Fruit fly (Drosophila melanogaster) whole organism, wandering third instar larva: Measurements from ENCODE around the gene CG43219.

Experiments
- Abd-B ChIP-seq: fragments of >200 bp; optimal IDR thresholded peaks from 2 replicates; lab custom pipeline; 2017; ENCODE audit warnings: missing biosample characterization, missing genetic modification characterization
- CG32264 ChIP-seq: fragments of 200-800 bp; sonication (Bioruptor generic); optimal IDR thresholded peaks from 2 replicates; lab custom pipeline; 2016; ENCODE audit warnings: missing biosample characterization, missing genetic modification characterization
- CG9705 ChIP-seq: fragments of 200-800 bp; sonication (Bioruptor generic); optimal IDR thresholded peaks from 2 replicates; lab custom pipeline; 2018; ENCODE audit warnings: missing biosample characterization, mild to moderate bottlenecking, missing genetic modification characterization
- CrebA ChIP-seq: fragments of 200-800 bp; sonication (Bioruptor generic); optimal IDR thresholded peaks from 2 replicates; lab custom pipeline; 2016; ENCODE audit warnings: missing biosample characterization, mild to moderate bottlenecking, missing genetic modification characterization, borderline replicate concordance
- Dif ChIP-seq: fragments of 200-275, 200-300 bp; sonication (Bioruptor generic); optimal IDR thresholded peaks from 2 replicates; lab custom pipeline; 2018; ENCODE audit warnings: missing biosample characterization, missing genetic modification characterization; ENCODE audit not compliant: partially characterized antibody
- GATAd ChIP-seq: sonication (Bioruptor generic); optimal IDR thresholded peaks from 2 replicates; lab custom pipeline; 2016; ENCODE audit warnings: missing biosample characterization, missing genetic modification characterization
- HLH106 ChIP-seq: fragments of 200-800 bp; optimal IDR thresholded peaks from 3 replicates; lab custom pipeline; 2019; ENCODE audit warnings: missing biosample characterization, mild to moderate bottlenecking, missing genetic modification characterization, moderate library complexity
- Hnf4 ChIP-seq: fragments of 200-800 bp; sonication (Bioruptor generic); optimal IDR thresholded peaks from 2 replicates; lab custom pipeline; 2016; ENCODE audit warnings: missing biosample characterization, mild to moderate bottlenecking, missing genetic modification characterization
- Hr78 ChIP-seq: fragments of >200 bp; optimal IDR thresholded peaks from 2 replicates; lab custom pipeline; 2017; ENCODE audit warnings: missing biosample characterization, missing genetic modification characterization
- Hr83 ChIP-seq: fragments of 200-300 bp; sonication (Bioruptor generic); optimal IDR thresholded peaks from 2 replicates; lab custom pipeline; 2016; ENCODE audit warnings: missing biosample characterization, mild to moderate bottlenecking, missing genetic modification characterization, moderate library complexity; ENCODE audit not compliant: poor library complexity, severe bottlenecking
- Jra ChIP-seq: sonication (Bioruptor generic); optimal IDR thresholded peaks from 2 replicates; lab custom pipeline; 2016; ENCODE audit warnings: missing biosample characterization, missing genetic modification characterization
- Myc ChIP-seq: fragments of >200 bp; optimal IDR thresholded peaks from 2 replicates; lab custom pipeline; 2017
- OdsH ChIP-seq: fragments of 200-800 bp; sonication (Bioruptor generic); optimal IDR thresholded peaks from 2 replicates; lab custom pipeline; 2016; ENCODE audit warnings: missing biosample characterization, mild to moderate bottlenecking, missing genetic modification characterization
- Rel ChIP-seq, 2 experiments: fragments of 200-800 bp; sonication (Bioruptor generic) in 1 of 2; optimal IDR thresholded peaks; 2 replicates in 1 of 2; 3 replicates in 1 of 2; lab custom pipeline; 2016 to 2019; ENCODE audit warnings: mild to moderate bottlenecking in 2 of 2, missing biosample characterization in 2 of 2, missing genetic modification characterization in 2 of 2, moderate library complexity in 1 of 2
- Sp1 ChIP-seq: fragments of 200-800 bp; sonication (Bioruptor generic); optimal IDR thresholded peaks from 3 replicates; lab custom pipeline; 2019; ENCODE audit warnings: missing biosample characterization, mild to moderate bottlenecking, missing genetic modification characterization, moderate library complexity
- br ChIP-seq: fragments of 200-800 bp; sonication (Bioruptor generic); optimal IDR thresholded peaks from 2 replicates; lab custom pipeline; 2016; ENCODE audit warnings: missing biosample characterization, missing genetic modification characterization
- brk ChIP-seq: fragments of 200-800 bp; sonication (Bioruptor generic); optimal IDR thresholded peaks from 2 replicates; lab custom pipeline; 2016; ENCODE audit warnings: missing biosample characterization, mild to moderate bottlenecking, missing genetic modification characterization
- dl ChIP-seq, 2 experiments: fragments of 175-275, 200-275 bp in 1 of 2; fragments of 200-275 bp in 1 of 2; sonication (Bioruptor generic); optimal IDR thresholded peaks; lab custom pipeline; 2018; ENCODE audit warnings: mild to moderate bottlenecking in 2 of 2, missing biosample characterization in 2 of 2, missing genetic modification characterization in 2 of 2, moderate library complexity in 2 of 2; ENCODE audit not compliant: partially characterized antibody in 2 of 2, insufficient read depth in 1 of 2
- dmrt93B ChIP-seq: fragments of 200-800 bp; sonication (Bioruptor generic); optimal IDR thresholded peaks from 2 replicates; lab custom pipeline; 2018; ENCODE audit warnings: missing biosample characterization, mild to moderate bottlenecking, missing genetic modification characterization
- dsf ChIP-seq: sonication (Bioruptor generic); optimal IDR thresholded peaks from 2 replicates; lab custom pipeline; 2016; ENCODE audit warnings: missing biosample characterization, missing genetic modification characterization, borderline replicate concordance
- ey ChIP-seq: fragments of 200-800 bp; sonication (Bioruptor generic); optimal IDR thresholded peaks from 2 replicates; lab custom pipeline; 2016; ENCODE audit warnings: missing biosample characterization, missing genetic modification characterization
- foxo ChIP-seq, 2 experiments: fragments of 200-800 bp; sonication (Bioruptor generic); optimal IDR thresholded peaks; 2 replicates in 1 of 2; 3 replicates in 1 of 2; lab custom pipeline; 2016 to 2017; ENCODE audit warnings: missing biosample characterization in 2 of 2, missing genetic modification characterization in 2 of 2
- fru ChIP-seq: fragments of 200-800 bp; sonication (Bioruptor generic); optimal IDR thresholded peaks from 3 replicates; lab custom pipeline; 2016; ENCODE audit warnings: missing biosample characterization, mild to moderate bottlenecking, missing genetic modification characterization
- h ChIP-seq: fragments of 200-800 bp; sonication (Bioruptor generic); optimal IDR thresholded peaks from 3 replicates; lab custom pipeline; 2016; ENCODE audit warnings: missing biosample characterization, mild to moderate bottlenecking, missing genetic modification characterization
- jim ChIP-seq: fragments of 175-275, 200-325 bp; sonication (Bioruptor generic); optimal IDR thresholded peaks from 2 replicates; lab custom pipeline; 2016; ENCODE audit warnings: missing biosample characterization, mild to moderate bottlenecking, missing genetic modification characterization
- psq ChIP-seq: fragments of 200-800 bp; sonication (Bioruptor generic); optimal IDR thresholded peaks from 3 replicates; lab custom pipeline; 2017; ENCODE audit warnings: missing biosample characterization, mild to moderate bottlenecking, missing genetic modification characterization, moderate library complexity
- rgr ChIP-seq: fragments of 200-800 bp; sonication (Bioruptor generic); optimal IDR thresholded peaks from 3 replicates; lab custom pipeline; 2016; ENCODE audit warnings: missing biosample characterization, mild to moderate bottlenecking, missing genetic modification characterization
- sage ChIP-seq: fragments of 200-800 bp; sonication (Bioruptor generic); optimal IDR thresholded peaks from 2 replicates; lab custom pipeline; 2016; ENCODE audit warnings: missing biosample characterization, mild to moderate bottlenecking, missing genetic modification characterization
- sv ChIP-seq: fragments of 200-800 bp; sonication (Bioruptor generic); optimal IDR thresholded peaks from 3 replicates; lab custom pipeline; 2016; ENCODE audit warnings: missing biosample characterization, missing genetic modification characterization
- tai ChIP-seq: sonication (Bioruptor generic); optimal IDR thresholded peaks from 2 replicates; lab custom pipeline; 2016; ENCODE audit warnings: missing biosample characterization, missing genetic modification characterization
- woc ChIP-seq: sonication (Bioruptor generic); optimal IDR thresholded peaks from 2 replicates; lab custom pipeline; 2016; ENCODE audit warnings: missing biosample characterization, mild to moderate bottlenecking, missing genetic modification characterization

CG43219 gene

DNA sequence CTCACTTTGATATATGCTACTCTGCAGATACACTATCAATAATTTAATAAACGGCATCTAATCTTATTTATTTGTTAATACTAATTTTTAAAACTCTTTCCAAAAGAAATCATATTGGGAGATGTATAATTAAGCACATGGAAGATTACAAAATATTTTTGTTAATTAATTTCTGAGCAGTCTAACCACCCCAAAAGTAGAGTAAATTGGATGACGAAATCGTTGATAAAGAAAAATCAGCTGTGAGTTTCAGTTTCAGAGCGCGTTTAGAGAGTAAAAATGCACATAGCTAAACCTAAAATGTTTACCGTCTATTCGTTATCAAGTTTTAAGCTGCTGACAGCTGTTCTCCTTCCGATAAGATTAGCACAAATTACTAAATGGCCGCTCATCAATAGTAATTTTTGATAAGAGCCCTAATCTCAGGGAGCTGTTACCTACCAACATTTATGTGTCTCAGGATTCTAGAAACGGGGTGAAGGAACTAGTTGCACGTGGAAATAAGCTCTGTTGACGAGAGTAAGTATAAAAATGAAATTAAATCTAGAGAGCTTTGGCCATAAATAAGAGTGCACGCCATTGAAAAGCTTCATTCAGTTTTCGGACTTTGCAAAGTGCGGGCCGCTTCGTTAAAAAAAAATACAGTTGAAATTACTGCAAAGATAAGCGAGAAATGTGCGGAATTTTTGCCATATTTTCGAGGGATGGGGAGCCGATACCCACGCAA, 47.5 kb upstream of the CG43219 start, which contains the start of the genes chb and AsnS:
chb (plus strand) TSS at position 327 of the 727 bp plus-strand sequence.
AsnS (plus strand) TSS at position 592 of the 727 bp plus-strand sequence.
- TF ChIP-seq Sp1 (GFP tag; lab: Kevin White, UChicago): peak; percentile 88
- peak; percentile 86 for TF ChIP-seq OdsH (GFP tag; lab: Kevin White, UChicago)
- TF ChIP-seq foxo (GFP tag; optimal IDR thresholded peaks at IDR 0.05; lab: Kevin White, UChicago): peak in 1 of 2 experiments; percentile 87
- TF ChIP-seq GATAd (GFP tag; lab: Kevin White, UChicago): no peak
- no peak for TF ChIP-seq jim (GFP tag; lab: Kevin White, UChicago)
- TF ChIP-seq Rel (GFP tag; optimal IDR thresholded peaks at IDR 0.05; lab: Kevin White, UChicago): no peak
- peak; percentile 9 for TF ChIP-seq Rel (tag; optimal IDR thresholded peaks at IDR 0.05; lab: Kevin White, UChicago)
- peak; percentile 52 for TF ChIP-seq dmrt93B (GFP tag; lab: Kevin White, UChicago)
- peak; percentile 87 for TF ChIP-seq HLH106 (tag; lab: Kevin White, UChicago)
- TF ChIP-seq dl (GFP tag; optimal IDR thresholded peaks at IDR 0.05; lab: Kevin White, UChicago; ENCODE audit: insufficient read depth in 1 of 2, partially characterized antibody in 2 of 2): peak in 1 of 2 experiments; percentile 8
- TF ChIP-seq CG9705: no peak
- TF ChIP-seq Myc (lab: Kevin White, UChicago): no peak
- TF ChIP-seq Dif (GFP tag; lab: Kevin White, UChicago): no peak
- peak; percentile 47 for TF ChIP-seq brk (GFP tag; lab: Kevin White, UChicago)
- peak; percentile 65 for TF ChIP-seq psq (GFP tag; lab: Kevin White, UChicago)
- no peak for TF ChIP-seq tai (GFP tag; lab: Kevin White, UChicago)
- TF ChIP-seq h (GFP tag; lab: Kevin White, UChicago): peak; percentile 87
- no peak for TF ChIP-seq Abd-B (GFP tag; lab: Kevin White, UChicago)
- peak; percentile 42 for TF ChIP-seq Jra
- peak; percentile 64 for TF ChIP-seq CG32264 (GFP tag; lab: Kevin White, UChicago)
- TF ChIP-seq Hr83 (GFP tag; lab: Kevin White, UChicago): peak; percentile 35
- TF ChIP-seq ey (GFP tag; lab: Kevin White, UChicago): peak; percentile 83
- peak; percentile 71 for TF ChIP-seq fru
- peak; percentile 87 for TF ChIP-seq woc (GFP tag; lab: Kevin White, UChicago)
- peak; percentile 92 for TF ChIP-seq rgr (GFP tag; lab: Kevin White, UChicago)
- TF ChIP-seq CrebA: peak; percentile 41
- peak; percentile 44 for TF ChIP-seq dsf (GFP tag; lab: Kevin White, UChicago)
- peak; percentile 77 for TF ChIP-seq br (GFP tag; lab: Kevin White, UChicago)
- TF ChIP-seq Hnf4: peak; percentile 82
- no peak for TF ChIP-seq sv (GFP tag; lab: Kevin White, UChicago)
- peak; percentile 38 for TF ChIP-seq sage (GFP tag; lab: Kevin White, UChicago)

DNA sequence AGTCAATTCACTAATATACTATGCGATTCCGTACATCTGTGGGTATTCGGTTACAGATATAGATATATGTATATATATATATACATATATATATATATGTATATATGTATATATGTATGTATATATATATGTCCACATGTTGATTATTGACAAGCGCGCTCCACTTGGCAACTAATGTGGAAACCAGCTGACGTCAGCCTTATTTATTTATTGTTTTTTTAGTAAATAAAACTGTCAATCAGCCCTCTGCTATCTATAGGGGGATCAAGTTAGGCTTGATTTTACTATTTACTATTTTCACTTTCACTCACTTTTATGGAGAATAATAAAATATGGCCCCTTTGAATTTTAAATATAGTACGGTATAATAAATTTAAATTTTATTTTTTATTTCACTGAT, 45.2 kb upstream of the CG43219 start:
- TF ChIP-seq sage (GFP tag; lab: Kevin White, UChicago) (no peak), Hr78 (no peak), Dif (GFP tag; lab: Kevin White, UChicago) (no peak), dsf (GFP tag; lab: Kevin White, UChicago) (no peak), h (GFP tag; lab: Kevin White, UChicago) (no peak), fru (no peak), Myc (lab: Kevin White, UChicago) (no peak), Hr83 (GFP tag; lab: Kevin White, UChicago) (no peak), woc (GFP tag; lab: Kevin White, UChicago) (no peak)

DNA sequence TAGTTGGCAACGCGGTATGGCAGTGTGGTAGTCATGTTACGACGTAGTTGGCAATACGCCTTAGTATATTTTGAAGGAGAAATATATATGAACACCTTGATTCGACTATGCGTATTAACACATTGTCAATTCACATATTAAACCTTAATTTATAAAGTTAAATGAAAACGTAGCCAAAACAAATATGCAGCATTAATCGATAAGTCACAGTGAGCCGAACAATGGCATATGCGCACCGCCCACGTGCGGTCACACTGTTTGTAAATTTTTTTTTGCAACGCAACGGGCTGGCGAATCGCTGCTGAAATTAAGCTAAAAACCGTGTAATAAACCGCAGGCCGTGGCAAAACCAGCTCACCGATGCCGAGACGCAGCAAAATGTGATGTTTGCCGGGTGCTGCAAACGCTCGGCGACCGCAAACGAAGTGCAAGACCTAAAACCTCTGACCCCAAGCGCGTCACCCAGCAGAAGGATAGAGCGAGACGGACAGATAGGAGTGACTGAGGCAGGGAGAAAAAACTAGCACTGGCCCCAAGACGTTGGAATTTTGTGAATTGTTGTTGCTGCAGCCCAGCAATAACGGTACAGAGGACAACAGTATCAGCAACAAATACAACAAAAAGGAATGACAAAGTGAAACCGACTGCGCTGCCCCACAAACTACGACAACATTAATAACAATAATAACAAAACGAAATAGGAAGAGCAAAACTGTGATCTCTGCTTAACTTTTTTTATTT, 44.5 kb upstream of the CG43219 start:
- TF ChIP-seq rgr (GFP tag; lab: Kevin White, UChicago) (no peak), dl (GFP tag; optimal IDR thresholded peaks at IDR 0.05; lab: Kevin White, UChicago; ENCODE audit: insufficient read depth in 1 of 2, partially characterized antibody in 2 of 2) (no peak), CrebA (no peak), Sp1 (GFP tag; lab: Kevin White, UChicago) (peak; percentile 5), sv (GFP tag; lab: Kevin White, UChicago) (no peak), Myc (lab: Kevin White, UChicago) (peak; percentile 84), Rel (GFP tag; optimal IDR thresholded peaks at IDR 0.05; lab: Kevin White, UChicago) (no peak), Rel (tag; optimal IDR thresholded peaks at IDR 0.05; lab: Kevin White, UChicago) (peak; percentile 79), CG32264 (GFP tag; lab: Kevin White, UChicago) (no peak), br (GFP tag; lab: Kevin White, UChicago) (peak; percentile 17)
